Fruit fly (Drosophila melanogaster) Kc167 (cell line): Measurements from ENCODE around the gene CG4332.

Source experiments
- Myc ChIP-seq: fragments of >200 bp; optimal IDR thresholded peaks from 2 replicates; lab custom pipeline; 2017; ENCODE audit warnings: missing external identifiers
- Sin3A ChIP-seq: fragments of >200 bp; optimal IDR thresholded peaks from 2 replicates; lab custom pipeline; 2018; ENCODE audit warnings: missing external identifiers
- h ChIP-seq: fragments of >200 bp; optimal IDR thresholded peaks from 3 replicates; lab custom pipeline; 2018; ENCODE audit warnings: missing external identifiers
- insv ChIP-seq: fragments of >200 bp; optimal IDR thresholded peaks from 3 replicates; lab custom pipeline; 2018; ENCODE audit warnings: missing external identifiers
- psq ChIP-seq: fragments of >200 bp; optimal IDR thresholded peaks from 2 replicates; lab custom pipeline; 2017; ENCODE audit warnings: missing external identifiers
- ttk ChIP-seq: sonication (Bioruptor generic); optimal IDR thresholded peaks from 2 replicates; lab custom pipeline; 2017; ENCODE audit warnings: missing external identifiers

CG4332 gene

DNA sequence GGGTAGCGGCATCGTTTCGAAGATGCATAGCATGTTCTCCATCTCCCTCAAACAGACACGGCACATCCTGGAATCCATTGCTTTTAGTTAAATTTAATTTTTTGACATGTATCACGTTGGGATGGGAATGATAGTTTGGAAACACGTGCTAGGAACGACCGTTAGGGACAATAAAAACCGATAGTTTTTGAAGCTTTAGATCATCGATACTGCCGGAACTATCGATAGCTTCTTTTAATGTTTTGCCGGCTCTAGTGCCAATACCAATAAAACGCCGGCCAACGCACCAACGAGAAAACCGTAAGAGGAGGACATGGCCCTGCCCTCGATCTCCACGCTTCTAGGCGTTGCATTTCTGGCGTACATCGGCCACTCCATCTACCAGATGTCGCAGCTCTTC, at the start of gene CG4332, which contains the start of gene CG4318:
CG4332 (plus strand) TSS at position 256 of the 400 bp plus-strand sequence.
CG4318 (minus strand) TSS at position 142 of the 400 bp plus-strand sequence.
- TF ChIP-seq Sin3A (lab: Kevin White, UChicago) (no peak), insv (no peak), h (lab: Kevin White, UChicago) (no peak), Myc (no peak), psq (lab: Kevin White, UChicago) (no peak), ttk (lab: Kevin White, UChicago) (no peak)

DNA sequence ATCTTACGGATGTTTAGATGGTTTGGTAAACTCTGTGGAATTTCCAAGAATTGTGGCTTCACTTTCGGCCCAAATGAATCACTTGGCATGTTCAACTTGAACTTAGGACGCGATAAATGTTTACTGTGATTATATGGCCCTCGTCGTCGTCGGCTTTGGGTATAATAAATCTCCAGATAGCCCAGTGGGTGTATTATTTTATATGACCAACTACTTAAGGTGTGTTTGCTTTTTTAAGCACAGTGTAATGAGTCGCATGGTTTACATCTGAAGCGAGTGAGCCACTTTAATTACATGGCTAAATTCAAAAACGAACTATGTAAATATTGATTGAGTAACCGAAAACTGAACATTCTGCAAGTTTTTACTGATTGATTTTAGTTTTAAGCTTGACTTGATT, 49.6 kb upstream of the CG4332 start:
- TF ChIP-seq psq (lab: Kevin White, UChicago) (no peak), h (lab: Kevin White, UChicago) (no peak), Sin3A (lab: Kevin White, UChicago) (no peak), insv (no peak)

DNA sequence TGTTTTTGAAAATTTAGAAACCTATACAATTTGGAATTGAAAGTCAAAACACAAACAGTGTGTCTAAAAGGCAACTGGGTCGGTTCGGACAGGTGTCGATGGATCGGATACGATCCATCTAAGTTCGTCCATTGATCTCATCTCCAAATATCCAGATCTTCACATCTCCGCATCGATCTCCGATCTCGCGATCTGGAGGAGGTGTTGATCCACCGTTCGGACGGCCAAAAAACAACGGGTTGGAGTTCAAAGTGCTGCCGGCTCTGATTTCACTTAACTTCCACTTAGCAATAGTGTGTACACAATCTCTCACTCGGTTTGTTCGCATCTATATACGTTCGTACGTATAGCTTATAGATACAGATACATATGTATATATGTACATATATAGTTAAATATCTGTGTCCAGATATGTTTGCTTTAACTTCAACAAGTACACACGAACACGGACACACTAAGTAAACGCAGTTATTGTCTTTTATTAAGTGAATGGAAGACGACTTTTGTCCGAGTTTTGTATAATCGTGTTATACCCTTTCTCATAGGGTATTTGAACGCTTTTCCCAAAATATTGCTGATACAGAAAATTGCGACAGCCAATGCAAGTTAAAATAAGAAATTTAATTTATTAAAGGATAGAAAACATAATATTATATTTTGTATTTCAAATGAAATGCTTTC, 46.6 kb upstream of the CG4332 start, which contains the start of gene Fer3HCH:
Fer3HCH (minus strand) TSS at position 51 of the 681 bp plus-strand sequence.
- TF ChIP-seq insv (no peak), Sin3A (lab: Kevin White, UChicago) (no peak), h (lab: Kevin White, UChicago) (no peak), ttk (lab: Kevin White, UChicago) (no peak), psq (lab: Kevin White, UChicago) (no peak), Myc (no peak)

DNA sequence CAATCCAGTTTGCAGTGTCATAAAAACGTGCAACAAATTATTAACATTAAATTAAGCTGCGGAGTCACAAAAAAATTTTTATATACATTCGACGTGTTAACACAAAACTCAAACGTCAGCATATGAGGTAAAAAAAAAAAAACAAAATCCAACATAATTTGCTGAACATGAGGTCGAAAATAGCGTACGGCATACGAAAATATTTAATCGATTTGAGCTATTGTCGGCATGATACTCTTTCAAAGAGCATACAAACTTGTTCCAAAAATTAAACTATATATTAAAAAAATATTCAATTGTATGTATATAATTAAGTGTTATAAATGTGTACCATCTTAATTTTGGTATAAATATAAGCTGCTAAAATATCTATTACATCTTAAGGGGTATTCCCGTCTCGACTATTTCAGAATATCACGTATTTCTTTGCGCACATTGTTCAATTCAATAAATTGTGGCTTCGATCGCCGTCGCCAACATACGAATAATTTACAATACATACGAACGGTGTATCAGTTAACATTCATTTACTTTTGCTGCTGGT, 45.2 kb upstream of the CG4332 start:
- TF ChIP-seq psq (lab: Kevin White, UChicago) = no peak
- no peak for TF ChIP-seq insv
- TF ChIP-seq h (lab: Kevin White, UChicago) = no peak
- TF ChIP-seq ttk (lab: Kevin White, UChicago) = no peak
- TF ChIP-seq Sin3A (lab: Kevin White, UChicago) = no peak
- TF ChIP-seq Myc = no peak

DNA sequence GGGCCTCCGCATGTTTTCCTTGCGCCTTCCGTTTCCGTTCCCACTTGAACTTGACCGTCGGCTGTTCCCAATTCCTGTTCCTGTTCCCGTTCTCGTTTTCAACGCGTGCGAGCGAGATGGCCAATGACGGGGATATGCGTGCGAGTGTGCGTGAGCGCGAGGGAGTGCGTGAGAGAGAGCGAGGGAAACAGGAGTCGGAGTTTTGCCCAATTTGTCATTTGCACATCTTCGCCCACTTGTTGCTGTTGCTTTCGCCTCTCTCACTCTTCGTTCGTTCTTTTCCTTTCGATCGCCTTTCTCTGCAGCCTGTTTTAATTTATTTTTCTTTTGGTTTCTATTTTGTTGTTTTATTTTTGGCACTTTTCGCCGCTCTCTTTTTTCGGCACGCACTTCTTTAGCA, 43.0 kb upstream of the CG4332 start:
- TF ChIP-seq psq (lab: Kevin White, UChicago) = no peak
- TF ChIP-seq Myc = no peak
- no peak for TF ChIP-seq Sin3A (lab: Kevin White, UChicago)
- no peak for TF ChIP-seq insv
- no peak for TF ChIP-seq h (lab: Kevin White, UChicago)
- TF ChIP-seq ttk (lab: Kevin White, UChicago) = no peak

DNA sequence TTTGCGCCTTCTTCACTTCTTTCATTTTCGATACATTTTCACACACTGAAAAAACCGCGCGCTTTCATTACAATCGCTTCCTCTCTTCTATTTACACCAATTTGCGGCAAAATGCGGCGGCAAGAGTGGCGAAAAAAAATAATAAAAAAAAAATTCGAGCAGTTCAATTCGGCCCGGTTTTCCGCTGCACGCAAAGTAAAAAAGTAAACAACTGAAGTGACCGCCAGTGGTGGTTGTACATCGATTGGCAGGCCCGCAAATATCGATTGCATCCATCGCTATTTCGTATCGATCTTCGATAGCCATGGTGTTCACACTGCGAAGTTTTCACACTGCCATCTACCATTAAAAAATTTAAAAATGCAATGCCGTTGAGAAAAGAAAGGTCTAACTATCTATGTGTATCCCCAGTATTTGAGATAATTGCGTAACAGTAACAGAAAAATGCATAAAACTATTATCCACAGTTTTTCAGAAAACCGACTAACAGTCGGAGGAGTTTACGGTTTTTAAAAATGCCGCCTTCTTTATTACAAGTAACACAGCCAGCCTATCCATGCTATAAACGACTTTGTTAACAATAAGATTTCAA, 42.5 kb upstream of the CG4332 start, which contains the start of gene Chpf:
Chpf (minus strand) TSS at position 225 of the 592 bp plus-strand sequence.
- TF ChIP-seq h (lab: Kevin White, UChicago) (no peak), insv (no peak)

DNA sequence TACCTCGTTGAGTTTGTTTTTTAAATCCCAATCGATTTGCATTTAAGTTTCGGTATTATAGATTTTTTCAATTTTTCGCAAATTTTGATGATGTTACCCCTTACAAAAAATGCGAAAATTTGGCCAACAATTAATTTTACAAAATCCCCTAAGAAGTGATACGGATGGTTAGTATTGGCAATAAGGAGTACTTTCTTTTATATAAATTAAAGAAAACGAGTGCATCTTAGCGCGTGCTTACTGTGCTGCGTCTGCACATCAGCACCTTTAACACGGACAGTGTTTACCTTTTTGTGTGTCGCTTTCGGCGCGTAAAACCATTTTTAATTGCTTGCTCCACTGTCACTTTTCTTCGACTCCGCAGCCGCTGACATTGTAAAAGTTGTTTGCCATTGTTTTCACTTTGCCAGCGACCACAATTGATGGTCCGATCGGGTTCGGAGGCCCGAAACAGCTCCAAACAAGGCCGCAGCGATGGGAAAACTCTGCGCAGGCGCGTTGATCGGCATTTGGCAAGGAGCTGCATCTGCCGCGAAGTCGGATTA, 40.9 kb upstream of the CG4332 start:
- no peak for TF ChIP-seq psq (lab: Kevin White, UChicago)
- no peak for TF ChIP-seq ttk (lab: Kevin White, UChicago)
- no peak for TF ChIP-seq Myc
- TF ChIP-seq insv = no peak
- no peak for TF ChIP-seq h (lab: Kevin White, UChicago)
- no peak for TF ChIP-seq Sin3A (lab: Kevin White, UChicago)

DNA sequence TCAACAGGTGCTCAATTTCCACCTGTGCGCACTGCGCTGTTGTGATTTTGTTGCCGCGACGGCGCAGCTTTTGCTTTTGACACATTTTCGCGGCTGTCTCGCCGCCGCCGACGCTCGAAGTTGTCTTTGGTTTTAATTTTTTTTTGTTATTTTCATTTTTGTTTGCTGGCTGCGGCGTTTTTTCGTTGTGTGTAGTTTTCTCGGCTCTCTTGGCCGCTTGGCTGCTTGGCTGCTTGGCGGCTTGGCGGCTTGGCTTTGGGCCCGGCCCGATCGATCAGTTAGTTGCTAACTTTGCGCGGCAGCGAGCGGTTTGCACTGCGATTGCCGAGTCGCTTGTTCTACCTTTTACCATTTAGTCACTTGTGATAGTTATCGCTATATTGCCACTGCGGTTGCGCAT, 40.0 kb upstream of the CG4332 start, which contains the start of gene CG42237:
CG42237 (plus strand) TSS at position 271 of the 400 bp plus-strand sequence.
- TF ChIP-seq Sin3A (lab: Kevin White, UChicago) = no peak
- TF ChIP-seq h (lab: Kevin White, UChicago) = no peak
- no peak for TF ChIP-seq ttk (lab: Kevin White, UChicago)
- TF ChIP-seq Myc = no peak
- TF ChIP-seq insv = no peak
- TF ChIP-seq psq (lab: Kevin White, UChicago) = no peak

DNA sequence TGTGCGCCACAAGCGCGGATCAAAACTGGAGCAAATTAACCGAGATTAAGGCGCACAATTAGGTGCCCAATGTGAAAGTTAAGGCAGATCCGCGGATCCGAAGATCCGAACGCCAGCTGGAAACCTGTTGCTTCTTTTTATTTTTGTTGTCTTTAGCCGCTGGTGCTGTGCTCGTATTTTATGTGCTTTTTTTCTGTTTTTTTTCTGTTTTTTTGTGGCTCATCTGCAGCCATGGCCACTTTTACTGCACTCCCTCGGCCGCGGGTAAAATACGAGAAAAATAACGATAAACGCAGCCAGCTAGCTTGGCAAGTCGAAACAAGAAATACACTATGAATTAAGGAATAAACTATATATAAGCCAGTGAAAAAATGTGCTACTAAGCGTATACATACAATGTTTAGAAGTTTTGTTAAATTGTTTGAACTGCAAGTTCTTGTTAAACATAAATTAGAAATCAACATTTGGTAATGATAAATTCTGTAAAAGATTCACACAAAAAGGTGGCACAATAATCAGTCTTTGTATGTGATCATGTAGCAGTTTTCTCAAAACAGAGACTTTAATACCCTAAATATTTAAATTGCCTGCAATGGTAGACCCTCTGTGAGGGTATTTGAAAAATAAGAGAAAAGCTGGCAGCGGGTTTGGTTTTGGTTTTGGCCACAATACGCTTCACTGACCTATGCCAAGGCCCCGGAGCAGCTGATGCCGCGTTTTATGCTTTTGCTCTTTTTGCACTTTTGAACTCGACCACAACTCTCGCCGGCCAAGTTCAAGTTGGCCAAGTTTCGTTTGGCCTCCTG, 38.2 kb upstream of the CG4332 start:
- no peak for TF ChIP-seq psq (lab: Kevin White, UChicago)
- TF ChIP-seq ttk (lab: Kevin White, UChicago) = no peak
- TF ChIP-seq insv = no peak
- TF ChIP-seq Sin3A (lab: Kevin White, UChicago) = no peak
- no peak for TF ChIP-seq Myc
- no peak for TF ChIP-seq h (lab: Kevin White, UChicago)

DNA sequence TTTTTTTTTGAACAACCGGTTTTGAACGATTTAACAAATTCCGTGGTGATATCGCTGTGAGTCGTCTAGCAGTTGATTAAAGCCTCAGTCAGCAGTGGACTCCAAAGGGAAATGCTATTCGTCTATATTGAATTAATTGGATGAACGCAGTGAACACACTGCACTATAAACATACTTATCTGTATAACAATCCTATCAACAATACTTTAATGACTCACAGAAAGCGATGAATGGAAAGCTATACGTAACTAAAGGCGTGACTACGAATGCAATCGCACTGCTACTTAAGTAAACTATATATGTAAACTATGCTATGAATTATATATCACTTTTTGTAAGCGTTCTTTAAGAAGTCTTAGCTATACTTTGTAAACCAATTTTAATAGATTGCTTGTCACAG, 29.3 kb upstream of the CG4332 start:
- TF ChIP-seq ttk (lab: Kevin White, UChicago) (no peak), Myc (no peak), insv (no peak), h (lab: Kevin White, UChicago) (no peak), Sin3A (lab: Kevin White, UChicago) (no peak), psq (lab: Kevin White, UChicago) (no peak)

DNA sequence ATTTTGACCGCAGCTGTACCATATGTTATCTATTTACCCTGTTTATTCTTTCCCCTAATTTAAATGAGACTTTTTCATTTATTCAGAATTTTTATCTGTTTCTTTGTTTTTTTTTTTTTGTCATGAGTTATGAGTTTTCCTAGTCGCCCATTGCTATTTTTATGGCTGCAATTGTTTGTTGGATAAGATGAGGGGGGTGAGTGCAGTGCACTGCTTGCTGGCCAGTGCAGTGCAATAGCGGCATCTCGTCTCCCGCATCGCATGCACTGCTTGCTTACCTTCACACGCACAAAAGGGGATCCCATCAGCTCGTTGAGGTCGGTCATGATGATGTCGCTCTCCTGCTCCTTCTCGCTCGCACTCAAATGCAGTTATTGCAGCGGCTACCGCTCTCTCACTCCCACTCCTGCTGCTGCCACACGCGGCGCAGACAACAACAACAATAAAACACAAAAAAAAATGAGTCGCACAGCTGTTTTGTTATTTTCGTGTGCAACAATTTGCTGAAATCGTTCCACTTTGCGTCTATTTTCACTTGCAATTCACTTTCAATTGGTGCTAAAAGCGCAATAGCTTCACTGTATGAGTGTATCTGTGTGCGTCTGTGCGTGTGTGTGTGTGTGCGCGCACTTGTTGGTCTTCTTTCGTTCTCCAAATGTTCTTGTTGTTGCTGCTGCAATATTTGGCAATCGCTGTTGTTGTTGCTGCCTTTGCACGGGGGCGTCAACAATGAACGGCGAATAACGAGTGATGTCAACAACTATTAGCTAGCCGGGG, 26.7 kb upstream of the CG4332 start:
- TF ChIP-seq psq (lab: Kevin White, UChicago) (no peak), insv (no peak), ttk (lab: Kevin White, UChicago) (no peak), Myc (no peak), h (lab: Kevin White, UChicago) (no peak), Sin3A (lab: Kevin White, UChicago) (no peak)
